Worm (Caenorhabditis elegans) whole organism, late embryonic: ENCODE measurements around the gene efl-2.

ENCODE experiments used
- ama-1 ChIP-seq: fragments of 150-350 bp; optimal IDR thresholded peaks from 2 replicates; lab custom pipeline; 2014
- ceh-14 ChIP-seq: sonication (generic microtip); optimal IDR thresholded peaks from 2 replicates; lab custom pipeline; 2016; ENCODE audit warnings: missing genotype, missing genetic modification characterization, missing compliant biosample characterization
- ceh-34 ChIP-seq: sonication (generic microtip); optimal IDR thresholded peaks from 2 replicates; lab custom pipeline; 2016; ENCODE audit warnings: mild to moderate bottlenecking, missing genetic modification characterization, missing compliant biosample characterization
- ceh-9 ChIP-seq: sonication (generic microtip); optimal IDR thresholded peaks from 2 replicates; lab custom pipeline; 2016; ENCODE audit warnings: mild to moderate bottlenecking, missing genetic modification characterization, inconsistent platforms, missing compliant biosample characterization
- elt-2 ChIP-seq: sonication (generic microtip); optimal IDR thresholded peaks from 2 replicates; lab custom pipeline; 2016; ENCODE audit warnings: missing genetic modification reagents, missing genetic modification characterization, missing compliant biosample characterization
- pag-3 ChIP-seq: sonication (generic microtip); optimal IDR thresholded peaks from 2 replicates; lab custom pipeline; 2016; ENCODE audit warnings: missing compliant biosample characterization, missing genetic modification characterization, borderline replicate concordance
- pha-4 ChIP-seq: fragments of 150-350 bp; optimal IDR thresholded peaks from 2 replicates; lab custom pipeline; 2018; ENCODE audit warnings: missing biosample characterization, missing genetic modification reagents, missing genetic modification characterization
- sox-4 ChIP-seq: sonication (generic microtip); optimal IDR thresholded peaks from 2 replicates; lab custom pipeline; 2017; ENCODE audit warnings: mild to moderate bottlenecking, missing genetic modification characterization, inconsistent platforms, missing compliant biosample characterization
- tbx-2 ChIP-seq: sonication (generic microtip); optimal IDR thresholded peaks from 2 replicates; lab custom pipeline; 2016; ENCODE audit warnings: missing genetic modification characterization, missing compliant biosample characterization
- unc-55 ChIP-seq: sonication (generic microtip); optimal IDR thresholded peaks from 2 replicates; lab custom pipeline; 2017; ENCODE audit warnings: missing biosample characterization, missing genetic modification reagents, missing genetic modification characterization

DNA sequence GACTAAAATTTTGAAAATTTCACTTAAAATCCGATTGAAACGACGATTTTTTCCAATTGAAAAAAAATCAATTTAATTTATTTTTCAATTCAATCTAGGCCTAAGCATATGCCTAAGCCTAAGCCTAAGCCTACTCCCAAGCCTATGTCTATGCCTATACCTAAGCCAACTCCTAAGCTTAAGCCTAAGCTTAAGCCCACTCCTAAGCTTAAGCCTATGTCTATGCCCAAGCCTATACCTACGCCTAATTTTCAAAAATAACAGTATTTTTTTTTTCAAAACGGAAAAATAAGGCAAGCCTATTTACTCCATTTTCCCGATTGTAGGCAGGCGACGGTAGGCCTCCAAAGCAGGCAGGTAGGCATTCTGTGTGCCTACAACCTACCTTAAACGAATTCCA lies 38.4 kb downstream of the efl-2 start:
- TF ChIP-seq sox-4 (tag; lab: Kevin White, UChicago) = no peak
- no peak for TF ChIP-seq unc-55 (GFP tag; lab: Kevin White, UChicago)
- no peak for TF ChIP-seq pha-4 (tag; lab: Kevin White, UChicago)
- no peak for TF ChIP-seq ama-1 (lab: Kevin White, UChicago)
- no peak for TF ChIP-seq tbx-2 (tag; lab: Kevin White, UChicago)
- no peak for TF ChIP-seq ceh-34
- no peak for TF ChIP-seq ceh-14 (tag; lab: Kevin White, UChicago)
- no peak for TF ChIP-seq pag-3 (tag; lab: Kevin White, UChicago)
- TF ChIP-seq elt-2 (tag; lab: Kevin White, UChicago) = no peak
- no peak for TF ChIP-seq ceh-9 (tag; lab: Kevin White, UChicago)
